Fruit fly (Drosophila melanogaster): ENCODE results near the gene kipf.

DNA sequence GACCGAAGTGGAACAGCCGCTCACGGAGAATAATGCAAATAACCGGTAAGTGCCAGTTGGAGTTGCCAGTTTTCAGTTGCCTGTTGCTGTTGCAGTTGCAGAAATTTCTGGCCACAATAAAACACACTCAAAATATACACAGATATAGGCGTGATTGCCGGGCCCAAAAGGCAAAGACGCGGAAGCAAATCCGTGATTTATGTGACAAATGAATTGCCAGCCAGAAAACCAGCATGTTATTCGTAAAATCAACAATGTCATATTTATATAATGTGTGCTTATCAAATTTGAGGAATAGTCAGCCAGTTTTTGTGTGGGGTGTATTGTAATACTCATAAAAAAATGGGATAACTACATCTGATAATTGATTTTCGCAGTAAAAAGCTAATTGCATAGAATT is 19.1 kb upstream of the kipf start:
- TF ChIP-seq pan (optimal IDR thresholded peaks at IDR 0.05) = no peak
- TF ChIP-seq psq (optimal IDR thresholded peaks at IDR 0.05) = no peak
- TF ChIP-seq CG8478 (optimal IDR thresholded peaks at IDR 0.05) = no peak
